Fruit fly (Drosophila melanogaster) whole organism, wandering third instar larva: ENCODE results near the gene SH3PX1.
A peak's percentile ranks its signal among the peaks of the same experiment; 100 is the strongest.

Source experiments
- Abd-B ChIP-seq: fragments of >200 bp; optimal IDR thresholded peaks from 2 replicates; lab custom pipeline; 2017; ENCODE audit warnings: missing biosample characterization, missing genetic modification characterization
- CG32264 ChIP-seq: fragments of 200-800 bp; sonication (Bioruptor generic); optimal IDR thresholded peaks from 2 replicates; lab custom pipeline; 2016; ENCODE audit warnings: missing biosample characterization, missing genetic modification characterization
- CG9705 ChIP-seq: fragments of 200-800 bp; sonication (Bioruptor generic); optimal IDR thresholded peaks from 2 replicates; lab custom pipeline; 2018; ENCODE audit warnings: missing biosample characterization, mild to moderate bottlenecking, missing genetic modification characterization
- Dfd ChIP-seq: fragments of >200 bp; optimal IDR thresholded peaks from 2 replicates; lab custom pipeline; 2017; ENCODE audit warnings: missing biosample characterization, missing genetic modification characterization
- Dif ChIP-seq: fragments of 200-275, 200-300 bp; sonication (Bioruptor generic); optimal IDR thresholded peaks from 2 replicates; lab custom pipeline; 2018; ENCODE audit warnings: missing biosample characterization, missing genetic modification characterization; ENCODE audit not compliant: partially characterized antibody
- HLH106 ChIP-seq: fragments of 200-800 bp; optimal IDR thresholded peaks from 3 replicates; lab custom pipeline; 2019; ENCODE audit warnings: missing biosample characterization, mild to moderate bottlenecking, missing genetic modification characterization, moderate library complexity
- Hnf4 ChIP-seq: fragments of 200-800 bp; sonication (Bioruptor generic); optimal IDR thresholded peaks from 2 replicates; lab custom pipeline; 2016; ENCODE audit warnings: missing biosample characterization, mild to moderate bottlenecking, missing genetic modification characterization
- Hr78 ChIP-seq: fragments of >200 bp; optimal IDR thresholded peaks from 2 replicates; lab custom pipeline; 2017; ENCODE audit warnings: missing biosample characterization, missing genetic modification characterization
- Hr83 ChIP-seq: fragments of 200-300 bp; sonication (Bioruptor generic); optimal IDR thresholded peaks from 2 replicates; lab custom pipeline; 2016; ENCODE audit warnings: missing biosample characterization, mild to moderate bottlenecking, missing genetic modification characterization, moderate library complexity; ENCODE audit not compliant: poor library complexity, severe bottlenecking
- Mio ChIP-seq: sonication (Bioruptor generic); optimal IDR thresholded peaks from 2 replicates; lab custom pipeline; 2016; ENCODE audit warnings: missing biosample characterization, missing genetic modification characterization
- Myc ChIP-seq: fragments of >200 bp; optimal IDR thresholded peaks from 2 replicates; lab custom pipeline; 2017
- N ChIP-seq: fragments of >200 bp; optimal IDR thresholded peaks from 2 replicates; lab custom pipeline; 2018; ENCODE audit warnings: missing biosample characterization, missing external identifiers, missing genetic modification characterization
- OdsH ChIP-seq: fragments of 200-800 bp; sonication (Bioruptor generic); optimal IDR thresholded peaks from 2 replicates; lab custom pipeline; 2016; ENCODE audit warnings: missing biosample characterization, mild to moderate bottlenecking, missing genetic modification characterization
- Rel ChIP-seq, 2 experiments: fragments of 200-800 bp; sonication (Bioruptor generic) in 1 of 2; optimal IDR thresholded peaks; 2 replicates in 1 of 2; 3 replicates in 1 of 2; lab custom pipeline; 2016 to 2019; ENCODE audit warnings: mild to moderate bottlenecking in 2 of 2, missing biosample characterization in 2 of 2, missing genetic modification characterization in 2 of 2, moderate library complexity in 1 of 2
- Sp1 ChIP-seq: fragments of 200-800 bp; sonication (Bioruptor generic); optimal IDR thresholded peaks from 3 replicates; lab custom pipeline; 2019; ENCODE audit warnings: missing biosample characterization, mild to moderate bottlenecking, missing genetic modification characterization, moderate library complexity
- br ChIP-seq: fragments of 200-800 bp; sonication (Bioruptor generic); optimal IDR thresholded peaks from 2 replicates; lab custom pipeline; 2016; ENCODE audit warnings: missing biosample characterization, missing genetic modification characterization
- brk ChIP-seq: fragments of 200-800 bp; sonication (Bioruptor generic); optimal IDR thresholded peaks from 2 replicates; lab custom pipeline; 2016; ENCODE audit warnings: missing biosample characterization, mild to moderate bottlenecking, missing genetic modification characterization
- dl ChIP-seq, 2 experiments: fragments of 175-275, 200-275 bp in 1 of 2; fragments of 200-275 bp in 1 of 2; sonication (Bioruptor generic); optimal IDR thresholded peaks; lab custom pipeline; 2018; ENCODE audit warnings: mild to moderate bottlenecking in 2 of 2, missing biosample characterization in 2 of 2, missing genetic modification characterization in 2 of 2, moderate library complexity in 2 of 2; ENCODE audit not compliant: partially characterized antibody in 2 of 2, insufficient read depth in 1 of 2
- dmrt93B ChIP-seq: fragments of 200-800 bp; sonication (Bioruptor generic); optimal IDR thresholded peaks from 2 replicates; lab custom pipeline; 2018; ENCODE audit warnings: missing biosample characterization, mild to moderate bottlenecking, missing genetic modification characterization
- dsf ChIP-seq: sonication (Bioruptor generic); optimal IDR thresholded peaks from 2 replicates; lab custom pipeline; 2016; ENCODE audit warnings: missing biosample characterization, missing genetic modification characterization, borderline replicate concordance
- ey ChIP-seq: fragments of 200-800 bp; sonication (Bioruptor generic); optimal IDR thresholded peaks from 2 replicates; lab custom pipeline; 2016; ENCODE audit warnings: missing biosample characterization, missing genetic modification characterization
- foxo ChIP-seq, 2 experiments: fragments of 200-800 bp; sonication (Bioruptor generic); optimal IDR thresholded peaks; 2 replicates in 1 of 2; 3 replicates in 1 of 2; lab custom pipeline; 2016 to 2017; ENCODE audit warnings: missing biosample characterization in 2 of 2, missing genetic modification characterization in 2 of 2
- fru ChIP-seq: fragments of 200-800 bp; sonication (Bioruptor generic); optimal IDR thresholded peaks from 3 replicates; lab custom pipeline; 2016; ENCODE audit warnings: missing biosample characterization, mild to moderate bottlenecking, missing genetic modification characterization
- h ChIP-seq: fragments of 200-800 bp; sonication (Bioruptor generic); optimal IDR thresholded peaks from 3 replicates; lab custom pipeline; 2016; ENCODE audit warnings: missing biosample characterization, mild to moderate bottlenecking, missing genetic modification characterization
- jim ChIP-seq: fragments of 175-275, 200-325 bp; sonication (Bioruptor generic); optimal IDR thresholded peaks from 2 replicates; lab custom pipeline; 2016; ENCODE audit warnings: missing biosample characterization, mild to moderate bottlenecking, missing genetic modification characterization
- pan ChIP-seq: fragments of >200 bp; optimal IDR thresholded peaks from 2 replicates; lab custom pipeline; 2017
- psq ChIP-seq: fragments of 200-800 bp; sonication (Bioruptor generic); optimal IDR thresholded peaks from 3 replicates; lab custom pipeline; 2017; ENCODE audit warnings: missing biosample characterization, mild to moderate bottlenecking, missing genetic modification characterization, moderate library complexity
- rgr ChIP-seq: fragments of 200-800 bp; sonication (Bioruptor generic); optimal IDR thresholded peaks from 3 replicates; lab custom pipeline; 2016; ENCODE audit warnings: missing biosample characterization, mild to moderate bottlenecking, missing genetic modification characterization
- sv ChIP-seq: fragments of 200-800 bp; sonication (Bioruptor generic); optimal IDR thresholded peaks from 3 replicates; lab custom pipeline; 2016; ENCODE audit warnings: missing biosample characterization, missing genetic modification characterization
- tai ChIP-seq: sonication (Bioruptor generic); optimal IDR thresholded peaks from 2 replicates; lab custom pipeline; 2016; ENCODE audit warnings: missing biosample characterization, missing genetic modification characterization
- usp ChIP-seq: fragments of >200 bp; optimal IDR thresholded peaks from 2 replicates; lab custom pipeline; 2017; ENCODE audit warnings: missing biosample characterization, missing genetic modification characterization
- woc ChIP-seq: sonication (Bioruptor generic); optimal IDR thresholded peaks from 2 replicates; lab custom pipeline; 2016; ENCODE audit warnings: missing biosample characterization, mild to moderate bottlenecking, missing genetic modification characterization

The SH3PX1 gene

DNA sequence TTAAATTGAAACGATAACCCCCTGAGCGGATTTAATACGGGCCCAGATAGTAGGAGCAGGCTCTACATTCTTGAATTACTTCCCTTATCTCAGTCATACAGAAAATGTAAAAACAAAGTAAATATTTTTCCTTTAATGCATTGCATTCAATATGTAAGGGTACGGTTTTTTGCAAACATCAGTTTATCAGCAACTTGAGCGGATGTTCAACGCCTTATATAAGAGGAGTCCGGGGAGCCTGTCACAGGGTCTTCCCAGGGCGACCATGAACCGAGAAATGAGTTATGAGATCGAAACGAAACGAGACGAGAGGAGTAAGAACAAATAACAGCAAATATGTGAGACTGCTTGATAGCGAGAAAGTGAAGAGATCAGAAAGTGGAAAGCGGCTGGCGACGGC, 3.0 kb upstream of the SH3PX1 start:
- TF ChIP-seq Rel (GFP tag; optimal IDR thresholded peaks at IDR 0.05; lab: Kevin White, UChicago) (no peak), Rel (tag; optimal IDR thresholded peaks at IDR 0.05; lab: Kevin White, UChicago) (peak; percentile 90), CG32264 (GFP tag; lab: Kevin White, UChicago) (no peak), usp (GFP tag; lab: Kevin White, UChicago) (no peak), Abd-B (GFP tag; lab: Kevin White, UChicago) (no peak)

DNA sequence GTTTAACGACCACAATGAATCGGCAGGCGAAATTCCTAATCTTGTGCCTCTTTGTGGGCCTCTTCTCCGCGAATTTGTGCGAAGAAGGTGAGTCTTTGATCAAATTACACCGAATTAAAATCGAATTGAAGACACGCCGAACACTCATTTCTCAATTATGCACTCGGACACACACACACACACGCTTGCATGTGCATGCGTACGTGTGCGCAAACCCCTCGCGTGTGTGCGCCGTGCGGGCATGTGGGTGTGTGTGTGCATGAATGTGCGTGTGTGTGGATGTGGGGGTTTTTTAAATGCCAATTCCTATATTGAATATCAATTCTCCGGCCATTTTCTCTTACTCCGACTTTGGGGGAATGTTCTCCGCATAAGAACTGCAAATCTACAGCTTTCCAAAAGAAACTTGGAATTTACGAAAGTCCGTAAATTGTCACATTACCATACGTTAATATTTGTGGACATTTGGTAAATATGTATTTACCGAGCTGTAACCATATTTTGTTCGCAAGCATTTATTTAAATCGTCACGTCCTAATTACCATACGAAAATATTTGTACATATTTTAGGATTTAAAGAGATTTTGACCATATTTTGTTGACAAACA, 1.0 kb upstream of the SH3PX1 start:
- TF ChIP-seq Abd-B (GFP tag; lab: Kevin White, UChicago) (peak; percentile 34), Rel (GFP tag; optimal IDR thresholded peaks at IDR 0.05; lab: Kevin White, UChicago) (no peak), Rel (tag; optimal IDR thresholded peaks at IDR 0.05; lab: Kevin White, UChicago) (peak; percentile 100), Hr83 (GFP tag; lab: Kevin White, UChicago) (peak; percentile 57), Dif (peak; percentile 36), dl (GFP tag; optimal IDR thresholded peaks at IDR 0.05; lab: Kevin White, UChicago; ENCODE audit: insufficient read depth in 1 of 2, partially characterized antibody in 2 of 2) (no peak), psq (no peak)
- TF ChIP-seq, all 38 proteins: peak for 4

DNA sequence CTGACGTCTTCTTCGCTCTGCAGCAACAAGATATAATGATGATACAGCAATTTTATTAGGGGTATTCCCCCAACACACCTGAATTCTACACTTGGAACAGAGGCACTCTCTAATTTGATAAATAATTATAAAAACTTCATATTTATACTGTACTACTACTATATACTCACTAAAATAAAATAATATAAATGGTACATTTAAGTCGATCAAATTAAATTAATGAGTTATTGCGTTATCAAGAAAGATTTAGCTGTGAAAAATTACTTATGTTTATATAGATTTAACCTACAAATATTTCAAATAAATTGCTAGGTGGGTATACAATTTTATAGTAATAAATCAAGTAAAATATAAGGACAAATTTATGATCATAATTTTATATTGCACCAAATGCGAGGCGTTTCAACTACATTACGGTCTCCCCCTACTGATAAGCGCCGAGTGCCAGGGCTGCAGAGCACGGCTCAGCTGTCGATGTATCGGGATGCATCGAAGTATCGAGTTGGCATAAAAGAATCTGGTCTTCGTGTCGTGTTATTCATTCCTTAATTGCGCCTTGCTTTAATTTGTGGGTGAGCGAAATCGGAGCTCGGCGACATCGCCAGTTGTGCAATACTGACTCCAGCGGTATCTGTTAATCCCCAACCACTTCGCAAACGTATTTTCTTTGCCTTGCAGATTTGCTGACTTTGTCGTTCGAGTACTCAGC, 355 bp upstream of the SH3PX1 start, which contains the start of gene vsg:
vsg (plus strand) TSS at position 497 of the 709 bp plus-strand sequence.
- peak in 1 of 2 experiments; percentile 76 for TF ChIP-seq foxo (GFP tag; optimal IDR thresholded peaks at IDR 0.05; lab: Kevin White, UChicago)
- peak; percentile 30 for TF ChIP-seq Dfd (GFP tag; lab: Kevin White, UChicago)
- TF ChIP-seq Hnf4 (GFP tag; lab: Kevin White, UChicago), result no peak
- no peak for TF ChIP-seq Rel (GFP tag; optimal IDR thresholded peaks at IDR 0.05; lab: Kevin White, UChicago)
- no peak for TF ChIP-seq Rel (tag; optimal IDR thresholded peaks at IDR 0.05; lab: Kevin White, UChicago)
- TF ChIP-seq Hr83 (GFP tag; lab: Kevin White, UChicago), result peak; percentile 69
- peak; percentile 82 for TF ChIP-seq Sp1 (GFP tag; lab: Kevin White, UChicago)
- peak; percentile 62 for TF ChIP-seq rgr (GFP tag; lab: Kevin White, UChicago)
- TF ChIP-seq h (GFP tag; lab: Kevin White, UChicago), result peak; percentile 38
- TF ChIP-seq HLH106 (tag; lab: Kevin White, UChicago), result peak; percentile 87
- TF ChIP-seq jim (GFP tag; lab: Kevin White, UChicago), result no peak
- no peak for TF ChIP-seq brk (GFP tag; lab: Kevin White, UChicago)
- peak; percentile 62 for TF ChIP-seq psq
- no peak for TF ChIP-seq dl (GFP tag; optimal IDR thresholded peaks at IDR 0.05; lab: Kevin White, UChicago; ENCODE audit: insufficient read depth in 1 of 2, partially characterized antibody in 2 of 2)
- no peak for TF ChIP-seq dsf (GFP tag; lab: Kevin White, UChicago)
- peak; percentile 51 for TF ChIP-seq CG9705 (GFP tag; lab: Kevin White, UChicago)
- peak; percentile 55 for TF ChIP-seq ey (GFP tag; lab: Kevin White, UChicago)
- peak; percentile 47 for TF ChIP-seq woc (GFP tag; lab: Kevin White, UChicago)
- no peak for TF ChIP-seq Dif
- peak; percentile 70 for TF ChIP-seq dmrt93B
- TF ChIP-seq pan (lab: Kevin White, UChicago), result no peak
- TF ChIP-seq OdsH, result peak; percentile 60
- peak; percentile 9 for TF ChIP-seq N
- TF ChIP-seq sv (GFP tag; lab: Kevin White, UChicago), result peak; percentile 75
- no peak for TF ChIP-seq tai (GFP tag; lab: Kevin White, UChicago)
- peak; percentile 44 for TF ChIP-seq fru (GFP tag; lab: Kevin White, UChicago)
- TF ChIP-seq Myc (lab: Kevin White, UChicago), result peak; percentile 4

DNA sequence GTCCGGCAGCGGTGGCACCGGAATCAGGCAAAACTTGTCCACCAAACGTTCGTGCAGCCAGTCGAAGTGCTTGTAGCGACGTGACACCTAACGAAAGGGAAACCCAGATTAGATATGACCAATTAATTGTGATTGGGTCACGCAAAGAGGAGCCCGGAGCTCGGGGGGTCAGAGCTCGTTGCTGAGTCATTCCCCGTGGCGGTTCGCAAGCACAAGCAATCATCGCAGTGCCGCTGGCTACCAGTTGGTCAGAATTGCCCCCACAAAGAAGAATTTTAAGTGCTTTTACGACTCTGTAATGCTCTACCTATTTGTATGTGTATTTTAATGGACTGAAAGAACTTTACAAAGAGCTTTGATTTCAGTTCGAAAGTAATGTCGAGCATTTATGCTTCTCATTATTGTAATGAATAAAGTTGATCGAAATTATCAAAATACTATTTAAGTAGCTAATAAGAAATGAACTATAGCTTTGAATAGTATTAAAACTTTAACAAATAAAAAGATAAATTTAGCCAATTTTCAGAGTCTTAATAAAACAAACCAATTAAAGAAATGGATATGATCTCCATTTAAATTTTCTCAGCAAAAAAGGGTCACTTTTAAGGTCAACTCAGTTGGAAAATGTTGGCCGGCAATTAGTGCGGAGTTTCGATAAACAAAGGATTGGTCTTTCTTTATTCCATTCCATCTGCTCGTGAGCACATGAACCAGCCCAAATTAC, 1.4 kb downstream of the SH3PX1 start:
- TF ChIP-seq psq (peak; percentile 24), Mio (GFP tag; lab: Kevin White, UChicago) (no peak), Myc (lab: Kevin White, UChicago) (no peak), CG9705 (GFP tag; lab: Kevin White, UChicago) (no peak), sv (GFP tag; lab: Kevin White, UChicago) (no peak), h (GFP tag; lab: Kevin White, UChicago) (peak; percentile 39), Abd-B (GFP tag; lab: Kevin White, UChicago) (no peak), ey (GFP tag; lab: Kevin White, UChicago) (peak; percentile 16), Hnf4 (GFP tag; lab: Kevin White, UChicago) (no peak), OdsH (peak; percentile 19), Dif (no peak), Hr78 (GFP tag; lab: Kevin White, UChicago) (no peak), foxo (GFP tag; optimal IDR thresholded peaks at IDR 0.05; lab: Kevin White, UChicago) (peak in 1 of 2 experiments; percentile 40), br (GFP tag; lab: Kevin White, UChicago) (no peak)
